Fruit fly (Drosophila melanogaster): ENCODE data around the gene NHP2.

The NHP2 gene

dm6 chr3L:14804724-14805221 lies 2.8 kb upstream of the NHP2 start, which contains the start of gene CG17839 (continued):
- no peak for TF ChIP-seq CG8388 (GFP tag; optimal IDR thresholded peaks at IDR 0.05)
- TF ChIP-seq HLH3B (GFP tag; IDR thresholded peaks at IDR 0.05): no peak; the same call in 1 of the 2 replicates
- peak; percentile 83 for TF ChIP-seq CG10543 (GFP tag; optimal IDR thresholded peaks at IDR 0.05)
- no peak for TF ChIP-seq Med (GFP tag)
- no peak for TF ChIP-seq pnt (GFP tag; optimal IDR thresholded peaks at IDR 0.05)
- no peak for TF ChIP-seq CG8944 (GFP tag; optimal IDR thresholded peaks at IDR 0.05)
- TF ChIP-seq chm (GFP tag; IDR thresholded peaks at IDR 0.05): 0 out of 2 replicates have a peak, but pooled peaks have one; percentile 22
- TF ChIP-seq ind (GFP tag; optimal IDR thresholded peaks at IDR 0.05): no peak
- no peak for TF ChIP-seq CG16863 (GFP tag; optimal IDR thresholded peaks at IDR 0.05)
- no peak for TF ChIP-seq usp (GFP tag; optimal IDR thresholded peaks at IDR 0.05)
- no peak for TF ChIP-seq Neu2 (GFP tag; optimal IDR thresholded peaks at IDR 0.05; ENCODE audit: borderline replicate concordance)
- TF ChIP-seq ato (GFP tag; IDR thresholded peaks at IDR 0.05; ENCODE audit: partially characterized antibody): no peak
- TF ChIP-seq ara (GFP tag; IDR thresholded peaks at IDR 0.05): no peak
- no peak for TF ChIP-seq nmo (GFP tag; optimal IDR thresholded peaks at IDR 0.05)
- no peak for TF ChIP-seq CG6254 (GFP tag; optimal IDR thresholded peaks at IDR 0.05)
- no peak for TF ChIP-seq HmgD (GFP tag; optimal IDR thresholded peaks at IDR 0.05)
- no peak for TF ChIP-seq slbo (GFP tag; IDR thresholded peaks at IDR 0.05)
- TF ChIP-seq CG4617 (GFP tag; optimal IDR thresholded peaks at IDR 0.05; ENCODE audit: borderline replicate concordance): no peak
- TF ChIP-seq CG1529 (GFP tag; optimal IDR thresholded peaks at IDR 0.05): no peak
- no peak for TF ChIP-seq Doc2 (GFP tag; IDR thresholded peaks at IDR 0.05)
- no peak for TF ChIP-seq Antp (GFP tag; optimal IDR thresholded peaks at IDR 0.05)
- no peak for TF ChIP-seq CG17361 (GFP tag; IDR thresholded peaks at IDR 0.05)
- no peak for TF ChIP-seq stwl (tag; optimal IDR thresholded peaks at IDR 0.05)
- peak; percentile 33 for TF ChIP-seq bcd (GFP tag; optimal IDR thresholded peaks at IDR 0.05)
- TF ChIP-seq Lpt (GFP tag; optimal IDR thresholded peaks at IDR 0.05): no peak
- TF ChIP-seq CG12769 (tag; optimal IDR thresholded peaks at IDR 0.05): peak; percentile 74
- peak; percentile 26 for TF ChIP-seq CG18599 (GFP tag; optimal IDR thresholded peaks at IDR 0.05)
- no peak for TF ChIP-seq CG11247 (GFP tag; IDR thresholded peaks at IDR 0.05)
- TF ChIP-seq CG8359 (GFP tag; optimal IDR thresholded peaks at IDR 0.05; ENCODE audit: borderline replicate concordance): no peak
- TF ChIP-seq D19B (GFP tag; optimal IDR thresholded peaks at IDR 0.05): no peak
- TF ChIP-seq CG2199 (GFP tag; IDR thresholded peaks at IDR 0.05): no peak
- no peak for TF ChIP-seq D19A (tag; optimal IDR thresholded peaks at IDR 0.05)
- TF ChIP-seq twi (tag; optimal IDR thresholded peaks at IDR 0.05): no peak
- TF ChIP-seq CG6854 (GFP tag; optimal IDR thresholded peaks at IDR 0.05): peak; percentile 13
- TF ChIP-seq E2f2 (GFP tag; IDR thresholded peaks at IDR 0.05): 0 out of 2 replicates have a peak, but pooled peaks have one; percentile 19
- TF ChIP-seq hbn (GFP tag; IDR thresholded peaks at IDR 0.05; ENCODE audit: partially characterized antibody): no peak
- TF ChIP-seq Dbx (GFP tag; IDR thresholded peaks at IDR 0.05): no peak
- TF ChIP-seq aop (GFP tag; IDR thresholded peaks at IDR 0.05): no peak
- peak; percentile 14 for TF ChIP-seq CG10147 (GFP tag; optimal IDR thresholded peaks at IDR 0.05)
- no peak for TF ChIP-seq fd64A (GFP tag; optimal IDR thresholded peaks at IDR 0.05)
- TF ChIP-seq CG4424 (GFP tag; optimal IDR thresholded peaks at IDR 0.05): no peak
- no peak for TF ChIP-seq luna (GFP tag; optimal IDR thresholded peaks at IDR 0.05)
- no peak for TF ChIP-seq Abd-B (GFP tag; optimal IDR thresholded peaks at IDR 0.05)
- TF ChIP-seq ac (GFP tag; optimal IDR thresholded peaks at IDR 0.05): no peak
- no peak for TF ChIP-seq repo (GFP tag; optimal IDR thresholded peaks at IDR 0.05)
- TF ChIP-seq cg (GFP tag; optimal IDR thresholded peaks at IDR 0.05): no peak
- no peak for TF ChIP-seq Bgb (GFP tag; IDR thresholded peaks at IDR 0.05; ENCODE audit: partially characterized antibody)
- no peak for TF ChIP-seq Hr51 (GFP tag; optimal IDR thresholded peaks at IDR 0.05)
- TF ChIP-seq CG12219 (GFP tag; optimal IDR thresholded peaks at IDR 0.05): no peak
- no peak for TF ChIP-seq ken (GFP tag; IDR thresholded peaks at IDR 0.05)
- TF ChIP-seq Fer1 (GFP tag; optimal IDR thresholded peaks at IDR 0.05): peak; percentile 74

Measured in whole organism, embryonic.